Fruit fly (Drosophila melanogaster): ENCODE measurements around the gene inaF-C.
A peak's percentile ranks its signal among the peaks of the same experiment; 100 is the strongest.

The inaF-C gene

DNA sequence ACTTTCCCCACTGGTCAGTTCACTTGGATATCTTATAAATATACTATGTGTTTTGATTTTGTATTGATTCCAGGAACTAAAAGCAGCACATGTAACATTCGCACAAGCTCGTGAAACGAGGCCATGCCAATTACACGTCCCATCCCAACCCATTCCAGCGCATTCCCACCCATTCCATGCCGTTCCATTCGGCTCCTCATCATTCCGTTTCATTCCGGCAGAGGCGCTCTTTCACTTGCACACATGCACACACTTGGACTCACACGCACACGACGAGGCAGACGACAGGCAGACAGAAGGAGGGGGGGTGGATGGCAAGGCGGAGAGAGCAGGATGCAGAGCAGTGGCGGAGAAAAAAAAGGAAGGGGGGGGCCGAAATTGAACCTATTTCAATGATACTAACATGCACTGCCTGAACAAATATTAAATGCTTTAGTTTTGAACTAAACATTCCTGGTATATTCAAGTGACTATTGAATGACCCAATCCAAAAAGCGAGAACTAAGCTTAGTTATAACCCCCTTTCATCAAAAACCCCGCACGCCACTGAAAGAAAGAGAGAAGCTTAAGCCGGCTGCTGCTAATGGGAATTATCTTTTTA, 44.5 kb upstream of the inaF-C start (continued):
- TF ChIP-seq onecut (GFP tag; IDR thresholded peaks at IDR 0.05) (peak; percentile 24; the same call in 1 of the 2 replicates), az2 (GFP tag; optimal IDR thresholded peaks at IDR 0.05) (peak; percentile 53), CG18262 (tag; optimal IDR thresholded peaks at IDR 0.05) (peak; percentile 77), CG12219 (GFP tag; optimal IDR thresholded peaks at IDR 0.05) (peak; percentile 34), sc (optimal IDR thresholded peaks at IDR 0.05) (no peak), sc (GFP tag; optimal IDR thresholded peaks at IDR 0.05) (peak; percentile 44), org-1 (GFP tag; optimal IDR thresholded peaks at IDR 0.05) (peak; percentile 44), Fer3 (tag; optimal IDR thresholded peaks at IDR 0.05) (peak; percentile 15), CG18476 (GFP tag; optimal IDR thresholded peaks at IDR 0.05) (no peak), CG8388 (GFP tag; optimal IDR thresholded peaks at IDR 0.05) (peak; percentile 50), CG7556 (GFP tag; optimal IDR thresholded peaks at IDR 0.05) (peak; percentile 59), CG10979 (tag; optimal IDR thresholded peaks at IDR 0.05) (peak; percentile 82), crol (GFP tag; IDR thresholded peaks at IDR 0.05) (peak; percentile 65)

DNA sequence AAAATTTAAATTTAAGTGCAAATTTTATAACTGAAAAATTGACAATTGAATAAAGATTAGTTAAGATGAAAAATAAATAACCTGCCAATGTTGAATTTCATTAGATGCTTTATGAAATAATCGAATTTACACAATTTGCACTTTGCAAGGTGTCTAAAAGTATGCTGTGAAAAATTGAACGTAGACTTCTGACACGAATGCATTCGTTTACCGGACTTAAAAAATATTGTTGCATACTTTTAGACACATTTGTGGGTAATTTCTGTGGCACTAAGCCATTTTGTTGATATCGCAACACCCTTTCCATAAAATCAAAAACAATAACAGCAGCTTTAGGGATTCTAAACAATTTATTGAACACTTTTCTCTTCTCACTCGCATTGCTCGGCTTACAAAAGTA, 37.9 kb upstream of the inaF-C start:
- TF ChIP-seq CG17612 (GFP tag; IDR thresholded peaks at IDR 0.05): peak; percentile 86
- TF ChIP-seq zfh1 (GFP tag; IDR thresholded peaks at IDR 0.05): no peak
- TF ChIP-seq sens-2 (GFP tag; IDR thresholded peaks at IDR 0.05): no peak
- TF ChIP-seq Dfd (GFP tag; optimal IDR thresholded peaks at IDR 0.05): no peak
- no peak for TF ChIP-seq Xbp1 (GFP tag; optimal IDR thresholded peaks at IDR 0.05)
- no peak for TF ChIP-seq Mad (GFP tag; optimal IDR thresholded peaks at IDR 0.05)
- no peak for TF ChIP-seq CG10274 (GFP tag; optimal IDR thresholded peaks at IDR 0.05)
- no peak for TF ChIP-seq Vsx1 (GFP tag; optimal IDR thresholded peaks at IDR 0.05)
- TF ChIP-seq CG8290 (GFP tag; optimal IDR thresholded peaks at IDR 0.05): peak; percentile 95
- TF ChIP-seq CG8290 (tag; optimal IDR thresholded peaks at IDR 0.05): peak in 1 of 2 experiments; percentile 95
- no peak for TF ChIP-seq nom (GFP tag; optimal IDR thresholded peaks at IDR 0.05)
- TF ChIP-seq ken (GFP tag; IDR thresholded peaks at IDR 0.05): no peak
- no peak for TF ChIP-seq CG7987 (GFP tag; optimal IDR thresholded peaks at IDR 0.05)
- no peak for TF ChIP-seq dmrt11E (tag; optimal IDR thresholded peaks at IDR 0.05)

DNA sequence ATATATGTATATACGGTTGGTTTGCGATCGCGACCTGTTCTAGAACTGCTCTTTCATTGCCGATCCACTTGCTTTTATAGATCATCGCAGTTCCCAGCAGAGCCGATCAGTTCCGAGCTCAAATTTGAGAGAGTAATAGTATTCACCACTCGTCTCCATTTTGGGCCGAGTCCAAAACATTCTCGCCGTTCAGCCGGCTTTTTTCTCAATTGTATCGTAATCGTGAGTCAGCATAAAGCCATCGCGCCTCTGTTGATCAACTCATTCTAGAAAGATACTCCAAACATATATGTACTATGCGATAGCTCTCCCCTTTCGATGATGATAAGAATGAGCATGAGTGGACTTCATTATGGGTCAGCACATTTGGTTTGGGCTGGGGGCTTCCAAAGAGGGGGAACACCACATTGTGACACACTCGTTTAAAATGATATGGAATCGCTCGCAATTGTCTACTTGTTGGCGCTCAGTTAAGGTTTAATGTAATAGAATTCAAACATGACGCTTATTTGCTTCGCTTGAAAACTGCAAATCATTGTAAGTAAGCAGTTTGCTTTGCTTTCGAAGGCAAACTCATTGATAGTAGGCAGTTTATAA, 33.1 kb upstream of the inaF-C start, which contains the start of gene CG9360:
Gene CG9360 (minus strand): TSS at position 51 of the 597 bp plus-strand sequence.
- TF ChIP-seq exex (tag; optimal IDR thresholded peaks at IDR 0.05) (peak; percentile 74), grn (GFP tag; optimal IDR thresholded peaks at IDR 0.05) (peak; percentile 90), CG11093 (GFP tag; IDR thresholded peaks at IDR 0.05) (no peak), ase (GFP tag; IDR thresholded peaks at IDR 0.05) (no peak), chm (GFP tag; IDR thresholded peaks at IDR 0.05) (no peak), CG34376 (GFP tag; optimal IDR thresholded peaks at IDR 0.05) (peak; percentile 57), CG4282 (GFP tag; optimal IDR thresholded peaks at IDR 0.05) (no peak), luna (GFP tag; optimal IDR thresholded peaks at IDR 0.05) (no peak), Sox100B (GFP tag; optimal IDR thresholded peaks at IDR 0.05) (no peak), Deaf1 (tag; optimal IDR thresholded peaks at IDR 0.05) (peak; percentile 85), Med (GFP tag) (no peak), CG7839 (tag; optimal IDR thresholded peaks at IDR 0.05) (no peak), crol (GFP tag; IDR thresholded peaks at IDR 0.05) (peak; percentile 71), cad (GFP tag; optimal IDR thresholded peaks at IDR 0.05) (no peak), GATAe (GFP tag; conservative IDR thresholded peaks at IDR 0.05) (0 out of 2 replicates have a peak, but pooled peaks have one; percentile 18), CG1647 (GFP tag; optimal IDR thresholded peaks at IDR 0.05) (no peak), Trl (optimal IDR thresholded peaks at IDR 0.05) (peak in 1 of 2 experiments; percentile 23), Trl (GFP tag; optimal IDR thresholded peaks at IDR 0.05) (no peak), sug (tag; optimal IDR thresholded peaks at IDR 0.05) (peak; percentile 64), kay (GFP tag; optimal IDR thresholded peaks at IDR 0.05) (peak; percentile 67), CG10147 (GFP tag; optimal IDR thresholded peaks at IDR 0.05) (no peak), Gsc (GFP tag; IDR thresholded peaks at IDR 0.05) (no peak), CG15514 (GFP tag; optimal IDR thresholded peaks at IDR 0.05) (no peak), mirr (GFP tag; optimal IDR thresholded peaks at IDR 0.05) (peak; percentile 67)
